Worm (Caenorhabditis elegans) whole organism, midembryonic: ENCODE data around the gene fbxa-104.

Experiments used
- T22C8.4 ChIP-seq: fragments of 200-800 bp; sonication (Bioruptor generic); IDR thresholded peaks from 2 replicates; pipeline ENCODE4 v1.3.6; 2022; ENCODE audit warnings: missing genetic modification characterization, missing compliant biosample characterization
- cog-1 ChIP-seq: sonication (generic microtip); optimal IDR thresholded peaks from 2 replicates; lab custom pipeline; 2016; ENCODE audit warnings: missing genetic modification characterization, missing compliant biosample characterization
- flt-1 ChIP-seq: fragments of 200-800 bp; sonication (Bioruptor generic); IDR thresholded peaks from 2 replicates; pipeline ENCODE4 v1.3.6; 2022; ENCODE audit warnings: missing genetic modification characterization, missing compliant biosample characterization
- klf-2 ChIP-seq: fragments of 200-800 bp; sonication (Bioruptor generic); conservative IDR thresholded peaks from 2 replicates; pipeline ENCODE4 v1.3.6; 2022; ENCODE audit warnings: missing genetic modification reagents, missing genetic modification characterization, missing compliant biosample characterization
- med-1 ChIP-seq: sonication (generic microtip); optimal IDR thresholded peaks from 2 replicates; lab custom pipeline; 2017; ENCODE audit warnings: missing genetic modification characterization, mild to moderate bottlenecking, missing compliant biosample characterization, antibody characterized with exemption, missing genetic modification reagents; ENCODE audit not compliant: insufficient read depth
- ref-1 ChIP-seq: fragments of 200-800 bp; sonication (Bioruptor generic); conservative IDR thresholded peaks from 2 replicates; pipeline ENCODE4 v1.3.6; 2022; ENCODE audit warnings: missing genetic modification reagents, missing genetic modification characterization, missing compliant biosample characterization
- tab-1 ChIP-seq: fragments of 200-800 bp; sonication (Bioruptor generic); IDR thresholded peaks from 2 replicates; pipeline ENCODE4 v1.3.6; 2022; ENCODE audit warnings: missing genetic modification characterization, missing compliant biosample characterization
- ztf-23 ChIP-seq: fragments of 200-800 bp; sonication (Bioruptor generic); IDR thresholded peaks from 2 replicates; pipeline ENCODE4 v1.3.6; 2022; ENCODE audit warnings: missing genetic modification reagents, missing genetic modification characterization, missing compliant biosample characterization
- ztf-29 ChIP-seq: fragments of 200-800 bp; sonication (Bioruptor generic); IDR thresholded peaks from 2 replicates; pipeline ENCODE4 v1.3.6; 2022; ENCODE audit warnings: missing genetic modification reagents, missing genetic modification characterization, missing compliant biosample characterization

Gene fbxa-104

DNA sequence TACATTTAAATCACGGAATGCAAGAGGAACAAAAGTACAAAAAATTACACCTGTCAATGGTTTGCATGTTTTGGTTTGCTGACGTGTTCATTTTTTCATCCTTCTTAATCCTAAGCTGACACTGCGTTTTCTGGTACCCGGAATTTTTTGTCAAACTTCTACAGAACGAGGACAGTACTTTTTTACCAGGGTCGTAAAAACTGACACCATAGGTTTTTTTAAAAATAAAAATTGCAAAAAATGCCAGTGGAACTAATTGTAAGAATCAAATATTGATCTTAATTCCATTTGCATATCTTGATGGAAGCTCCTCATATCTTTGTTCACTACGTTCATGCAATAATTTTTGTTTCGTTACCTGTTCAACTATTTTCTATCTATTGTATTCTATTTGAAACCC, 18.6 kb downstream of the fbxa-104 start, which contains the start of gene srh-258:
Gene srh-258, plus strand, starts transcription at position 301 of the 400 bp plus-strand sequence.
- TF ChIP-seq ztf-23 (GFP tag; lab: Robert Waterston, UW) (no peak), T22C8.4 (GFP tag; lab: Robert Waterston, UW) (no peak)

DNA sequence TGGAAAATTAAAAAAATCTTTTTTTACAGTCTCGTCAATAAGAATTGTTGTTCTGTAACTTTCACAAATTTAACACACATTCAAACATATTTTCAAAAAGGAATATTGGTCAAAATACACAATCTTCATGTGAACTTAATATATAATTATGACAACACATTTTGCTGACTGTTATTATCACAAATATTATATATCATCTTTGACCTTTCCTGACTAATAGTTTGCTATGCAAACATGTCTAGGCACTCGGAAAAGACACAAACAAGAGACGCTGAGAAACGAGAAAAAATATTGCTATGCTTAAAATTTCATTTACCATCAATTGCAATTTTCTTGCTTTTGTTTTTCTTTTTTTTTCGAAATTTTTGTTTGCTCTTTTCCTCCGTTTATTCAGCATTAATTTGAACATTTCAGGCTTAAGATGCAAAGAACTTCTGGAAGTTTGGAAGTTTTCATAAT, 21.6 kb downstream of the fbxa-104 start, which contains the start of gene fbxa-135:
Gene fbxa-135, plus strand, starts transcription at position 409 of the 459 bp plus-strand sequence.
- no peak for TF ChIP-seq ref-1
- TF ChIP-seq flt-1 (GFP tag; lab: Robert Waterston, UW), result no peak
- TF ChIP-seq tab-1 (GFP tag; lab: Robert Waterston, UW), result no peak
- TF ChIP-seq T22C8.4 (GFP tag; lab: Robert Waterston, UW), result no peak
- TF ChIP-seq klf-2, result no peak
- no peak for TF ChIP-seq med-1
- no peak for TF ChIP-seq ztf-23 (GFP tag; lab: Robert Waterston, UW)

DNA sequence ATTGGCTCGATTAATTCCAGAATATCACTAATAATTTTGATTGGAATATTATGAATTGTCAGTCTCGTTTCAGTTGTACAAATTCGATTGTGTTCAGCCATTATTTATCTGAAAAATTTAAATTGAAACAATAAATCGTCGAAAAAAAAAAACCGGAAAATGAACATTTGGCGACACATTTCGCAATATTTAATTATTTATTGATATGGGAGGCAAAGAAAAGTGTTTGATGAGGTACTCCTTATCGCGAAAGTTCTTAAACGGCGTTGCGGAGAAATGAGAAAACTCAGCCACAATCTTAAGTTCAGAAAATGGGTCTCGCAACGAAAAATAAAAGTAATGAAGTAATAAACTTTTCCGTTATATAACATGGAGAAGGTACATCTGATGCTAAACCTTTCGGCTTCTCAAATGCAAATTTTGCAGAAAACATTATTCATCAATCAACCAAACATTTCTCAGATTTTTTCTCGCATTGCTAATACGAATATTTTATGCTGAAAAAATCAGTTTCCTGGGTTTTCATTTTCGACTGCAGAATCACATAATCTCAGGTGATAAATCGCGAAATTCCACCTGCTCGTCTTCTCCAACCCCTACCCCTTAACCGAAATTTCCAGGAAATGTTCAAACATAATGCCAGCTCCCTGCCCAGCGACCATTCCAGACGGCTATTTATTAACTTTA, 23.6 kb downstream of the fbxa-104 start, which contains the start of the genes T06E6.15 and sri-7:
Gene T06E6.15, minus strand, starts transcription at position 101 of the 687 bp plus-strand sequence.
Gene sri-7, plus strand, starts transcription at position 637 of the 687 bp plus-strand sequence.
- TF ChIP-seq klf-2, result no peak
- TF ChIP-seq ztf-23 (GFP tag; lab: Robert Waterston, UW), result no peak
- TF ChIP-seq tab-1 (GFP tag; lab: Robert Waterston, UW), result no peak
- no peak for TF ChIP-seq cog-1 (tag; lab: Kevin White, UChicago)
- no peak for TF ChIP-seq T22C8.4 (GFP tag; lab: Robert Waterston, UW)
- no peak for TF ChIP-seq ref-1
- no peak for TF ChIP-seq med-1
- no peak for TF ChIP-seq ztf-29 (GFP tag; lab: Robert Waterston, UW)
- no peak for TF ChIP-seq flt-1 (GFP tag; lab: Robert Waterston, UW)

DNA sequence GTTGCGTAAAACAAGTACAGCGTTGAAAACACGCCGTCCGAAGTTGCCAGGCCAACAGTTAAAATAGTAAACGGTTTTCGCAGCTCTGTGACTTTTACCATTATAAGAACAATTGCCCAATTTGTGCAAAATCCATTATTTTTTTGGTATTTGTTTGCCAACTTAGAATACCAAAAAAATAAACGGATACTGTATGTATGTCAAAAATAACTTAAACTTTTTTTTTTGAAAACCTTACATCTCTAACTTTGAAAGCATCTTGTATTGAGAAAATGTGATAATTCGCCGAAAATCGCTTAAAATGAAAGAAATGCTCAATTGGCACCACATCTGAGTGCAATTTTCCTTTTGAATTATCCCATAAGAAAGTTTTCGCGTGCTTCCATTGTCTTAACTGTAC, 24.8 kb downstream of the fbxa-104 start, which contains the start of gene fbxa-199:
Gene fbxa-199, minus strand, starts transcription at position 101 of the 400 bp plus-strand sequence.
- TF ChIP-seq flt-1 (GFP tag; lab: Robert Waterston, UW), result no peak
- no peak for TF ChIP-seq med-1
- TF ChIP-seq cog-1 (tag; lab: Kevin White, UChicago), result no peak
- TF ChIP-seq ref-1, result no peak
- TF ChIP-seq tab-1 (GFP tag; lab: Robert Waterston, UW), result no peak
- no peak for TF ChIP-seq ztf-29 (GFP tag; lab: Robert Waterston, UW)

DNA sequence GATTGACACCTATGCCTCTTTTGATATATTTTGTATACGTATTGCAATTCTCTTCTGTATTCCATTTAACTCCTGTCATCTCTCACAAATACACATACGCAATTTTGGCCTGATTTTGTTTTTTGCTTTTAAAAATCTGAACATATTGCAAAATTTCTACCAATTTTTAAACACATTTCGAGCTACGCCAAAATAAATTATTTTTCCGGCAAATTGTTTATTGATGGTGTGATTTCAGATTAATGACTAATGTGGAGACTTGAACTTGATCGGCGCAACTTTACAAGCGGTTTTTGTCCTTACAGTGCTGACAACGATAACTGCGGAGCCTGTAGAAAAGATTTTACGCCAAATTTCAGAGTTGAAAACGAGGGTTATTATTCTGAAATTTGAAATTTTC, 26.3 kb downstream of the fbxa-104 start:
- TF ChIP-seq cog-1 (tag; lab: Kevin White, UChicago) (no peak), ztf-23 (GFP tag; lab: Robert Waterston, UW) (no peak), flt-1 (GFP tag; lab: Robert Waterston, UW) (no peak), ztf-29 (GFP tag; lab: Robert Waterston, UW) (no peak), med-1 (no peak), T22C8.4 (GFP tag; lab: Robert Waterston, UW) (no peak), tab-1 (GFP tag; lab: Robert Waterston, UW) (no peak), klf-2 (no peak)

DNA sequence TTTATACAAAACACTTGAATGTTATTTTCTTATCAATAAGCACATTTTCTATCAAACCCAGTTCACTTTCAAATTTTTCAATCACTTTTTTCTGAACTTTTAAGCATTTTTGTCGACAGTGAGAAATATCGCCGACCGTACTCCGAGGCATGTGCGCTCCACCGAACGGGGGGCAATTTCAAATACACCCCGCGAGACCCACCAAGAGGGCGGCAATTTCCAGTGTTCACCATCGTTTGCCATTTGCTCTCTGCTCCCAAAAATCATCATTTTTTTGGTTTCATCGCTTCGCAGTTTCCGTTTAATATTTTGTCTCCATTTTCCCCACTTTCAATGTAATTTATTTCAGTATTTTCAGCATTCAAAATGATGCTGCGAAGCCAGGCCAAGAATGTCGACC, 28.1 kb downstream of the fbxa-104 start, which contains the start of gene cyb-3:
Gene cyb-3, plus strand, starts transcription at position 350 of the 400 bp plus-strand sequence.
- TF ChIP-seq ref-1, result no peak
- TF ChIP-seq klf-2, result no peak
- no peak for TF ChIP-seq med-1
- TF ChIP-seq tab-1 (GFP tag; lab: Robert Waterston, UW), result no peak
- no peak for TF ChIP-seq flt-1 (GFP tag; lab: Robert Waterston, UW)
- TF ChIP-seq ztf-23 (GFP tag; lab: Robert Waterston, UW), result no peak

DNA sequence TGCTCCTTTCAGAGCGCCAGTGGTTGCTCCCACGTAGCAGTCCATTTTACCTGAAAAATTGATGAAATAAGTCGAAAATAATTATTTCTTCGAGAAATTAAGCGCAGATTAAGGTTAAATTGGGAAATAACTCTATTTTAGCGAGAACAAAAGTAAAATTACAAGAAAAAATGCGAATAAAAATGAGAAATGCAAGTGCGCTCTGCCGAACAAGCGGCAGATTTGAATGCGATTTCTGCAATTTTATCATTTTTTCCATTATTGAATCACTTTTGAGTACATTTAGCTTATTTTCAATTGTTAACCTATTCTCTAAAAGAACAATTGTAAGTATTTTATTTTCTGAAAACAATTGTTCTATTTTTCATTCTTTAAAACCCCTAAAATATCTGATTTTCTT, 28.6 kb downstream of the fbxa-104 start, which contains the start of gene T06E6.1:
Gene T06E6.1, minus strand, starts transcription at position 56 of the 400 bp plus-strand sequence.
- TF ChIP-seq cog-1 (tag; lab: Kevin White, UChicago) (no peak), ztf-23 (GFP tag; lab: Robert Waterston, UW) (no peak)

DNA sequence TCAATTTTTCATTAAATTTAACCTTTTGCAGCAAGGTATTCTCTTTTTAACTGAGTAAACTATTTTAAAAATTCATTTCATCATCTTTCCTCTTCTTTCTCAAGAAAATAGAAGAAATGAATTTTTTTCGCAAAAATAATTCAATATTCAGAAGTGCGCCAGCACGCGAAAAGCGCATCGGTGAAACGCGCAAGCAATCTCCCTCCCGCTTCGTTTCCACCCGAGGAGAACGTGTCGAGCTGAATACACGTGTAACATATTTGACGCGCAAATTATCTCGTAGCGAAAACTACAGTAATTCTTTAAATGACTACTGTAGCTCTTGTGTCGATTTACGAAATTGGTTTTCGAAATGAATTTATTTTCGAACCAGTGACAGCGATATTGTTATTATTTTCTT, 31.4 kb downstream of the fbxa-104 start:
- TF ChIP-seq T22C8.4 (GFP tag; lab: Robert Waterston, UW) (no peak), tab-1 (GFP tag; lab: Robert Waterston, UW) (no peak), klf-2 (no peak), ref-1 (no peak), cog-1 (tag; lab: Kevin White, UChicago) (no peak), ztf-23 (GFP tag; lab: Robert Waterston, UW) (no peak)

DNA sequence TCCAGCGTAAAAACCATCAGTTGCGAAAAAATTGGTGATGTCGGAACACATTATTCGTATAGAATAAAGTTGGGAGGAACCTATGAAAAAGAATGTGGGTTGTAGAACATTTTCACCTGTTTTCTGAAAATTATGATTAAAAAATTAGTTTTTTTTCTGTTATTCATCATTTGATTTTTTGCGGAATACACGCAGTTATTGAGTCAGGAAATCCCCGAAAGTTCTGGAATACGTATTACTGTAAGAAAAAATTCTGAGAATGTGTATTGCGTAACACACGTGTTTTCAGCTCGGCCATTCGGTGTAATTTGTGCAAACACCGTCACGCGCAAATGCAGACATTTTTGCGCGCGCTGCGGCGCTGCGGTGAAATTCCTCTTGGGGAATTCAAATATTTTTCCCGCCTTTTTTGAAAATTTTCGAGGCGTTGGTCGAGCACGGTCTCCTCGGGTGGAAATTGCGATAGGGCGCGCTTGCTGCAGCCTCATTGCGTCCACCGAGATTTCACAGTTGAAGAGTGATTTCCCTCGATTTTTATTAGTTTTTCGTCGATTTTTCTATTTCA, 34.6 kb downstream of the fbxa-104 start, which contains the start of gene srh-170:
Gene srh-170, minus strand, starts transcription at position 51 of the 565 bp plus-strand sequence.
- TF ChIP-seq flt-1 (GFP tag; lab: Robert Waterston, UW) (no peak), klf-2 (no peak), T22C8.4 (GFP tag; lab: Robert Waterston, UW) (no peak)

DNA sequence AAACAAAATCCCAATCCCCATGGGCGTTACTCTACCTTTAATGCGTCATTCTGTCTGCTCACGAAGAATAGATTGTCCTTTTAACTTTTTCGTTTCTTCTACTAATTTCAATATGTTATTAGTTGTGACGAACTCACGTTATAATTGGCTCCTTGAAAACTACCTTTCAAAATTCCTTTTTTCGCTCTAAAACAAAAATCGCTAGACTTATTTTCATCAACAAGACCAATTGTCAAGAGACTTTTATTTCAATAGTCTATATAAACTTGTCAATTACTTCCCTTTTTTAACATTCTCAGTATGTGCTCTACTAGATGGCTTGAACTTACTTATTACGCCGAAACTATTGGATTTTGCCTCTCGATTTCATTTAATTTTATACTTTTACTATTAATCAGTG, 38.8 kb downstream of the fbxa-104 start, which contains the start of gene str-102:
Gene str-102, plus strand, starts transcription at position 301 of the 400 bp plus-strand sequence.
- TF ChIP-seq tab-1 (GFP tag; lab: Robert Waterston, UW) (no peak), cog-1 (tag; lab: Kevin White, UChicago) (no peak), ztf-23 (GFP tag; lab: Robert Waterston, UW) (no peak), flt-1 (GFP tag; lab: Robert Waterston, UW) (no peak), med-1 (no peak), ztf-29 (GFP tag; lab: Robert Waterston, UW) (no peak), klf-2 (no peak), ref-1 (no peak), T22C8.4 (GFP tag; lab: Robert Waterston, UW) (no peak)
